Worm (Caenorhabditis elegans) whole organism, L4 larva: ENCODE data around the gene C04E7.3.

Experiments
- T20F7.1 ChIP-seq: fragments of 200-800 bp; sonication (Bioruptor generic); optimal IDR thresholded peaks from 2 replicates; lab custom pipeline; 2018; ENCODE audit warnings: mild to moderate bottlenecking, missing genetic modification characterization, missing compliant biosample characterization
- ZK546.5 ChIP-seq, 2 experiments: sonication (generic microtip); optimal IDR thresholded peaks; 2 replicates each; lab custom pipeline; 2017; ENCODE audit warnings: missing biosample characterization in 2 of 2, missing genetic modification characterization in 2 of 2
- aha-1 ChIP-seq: fragments of 150-350 bp; peaks from one replicate; lab custom pipeline; 2014; ENCODE audit warnings: missing biosample characterization, missing genetic modification characterization
- arid-1 ChIP-seq: fragments of 200-800 bp; sonication (Bioruptor generic); conservative IDR thresholded peaks from 2 replicates; pipeline ENCODE4 v1.3.6; 2022; ENCODE audit warnings: missing genetic modification reagents, missing genetic modification characterization, missing compliant biosample characterization
- ceh-28 ChIP-seq: fragments of 150-350 bp; optimal IDR thresholded peaks from 2 replicates; lab custom pipeline; 2014; ENCODE audit warnings: missing biosample characterization, missing genetic modification reagents, missing genetic modification characterization
- ceh-44 ChIP-seq: fragments of 200-800 bp; sonication (Bioruptor generic); IDR thresholded peaks from 2 replicates; pipeline ENCODE4 v1.3.6; 2022; ENCODE audit warnings: missing genetic modification reagents, missing genetic modification characterization, missing compliant biosample characterization
- ceh-82 ChIP-seq: sonication (generic microtip); optimal IDR thresholded peaks from 2 replicates; lab custom pipeline; 2017; ENCODE audit warnings: missing biosample characterization, missing genetic modification characterization
- ctbp-1 ChIP-seq: fragments of 200-800 bp; sonication (Bioruptor generic); IDR thresholded peaks from 2 replicates; pipeline ENCODE4 v1.3.6; 2022; ENCODE audit warnings: missing genetic modification reagents, missing genetic modification characterization, missing compliant biosample characterization
- daf-16 ChIP-seq, 3 experiments: sonication (generic microtip); optimal IDR thresholded peaks; 2 replicates each; lab custom pipeline; 2016 to 2017; ENCODE audit warnings: missing genetic modification characterization in 3 of 3, missing genetic modification reagents in 3 of 3, mild to moderate bottlenecking in 2 of 3, missing compliant biosample characterization in 2 of 3, missing biosample characterization in 1 of 3, moderate library complexity in 1 of 3
- dmd-6 ChIP-seq: fragments of 200-800 bp; sonication (Bioruptor generic); IDR thresholded peaks from 2 replicates; pipeline ENCODE4 v1.3.6; 2022; ENCODE audit warnings: missing genetic modification reagents, missing genetic modification characterization, missing compliant biosample characterization
- dmd-8 ChIP-seq: fragments of 200-800 bp; sonication (Bioruptor generic); IDR thresholded peaks from 2 replicates; pipeline ENCODE4 v1.3.6; 2022; ENCODE audit warnings: missing genetic modification characterization, missing compliant biosample characterization
- dpl-1 ChIP-seq: fragments of 150-350 bp; optimal IDR thresholded peaks from 2 replicates; lab custom pipeline; 2014; ENCODE audit warnings: missing biosample characterization, missing genetic modification reagents, missing genetic modification characterization
- egl-43 ChIP-seq: fragments of 200-800 bp; sonication (Bioruptor generic); IDR thresholded peaks from 2 replicates; pipeline ENCODE4 v1.3.6; 2022; ENCODE audit warnings: missing genetic modification reagents, missing genetic modification characterization, missing compliant biosample characterization
- hif-1 ChIP-seq, 2 experiments: sonication (generic microtip); optimal IDR thresholded peaks; 2 replicates each; lab custom pipeline; 2016 to 2017; ENCODE audit warnings: missing compliant biosample characterization in 2 of 2, missing genetic modification characterization in 2 of 2, missing genetic modification reagents in 2 of 2, missing genotype in 2 of 2, mild to moderate bottlenecking in 1 of 2
- hlh-11 ChIP-seq: fragments of 200-800 bp; sonication (Bioruptor generic); optimal IDR thresholded peaks from 2 replicates; lab custom pipeline; 2018; ENCODE audit warnings: mild to moderate bottlenecking, missing genetic modification characterization, missing compliant biosample characterization
- hlh-30 ChIP-seq: sonication (generic microtip); optimal IDR thresholded peaks from 2 replicates; lab custom pipeline; 2017; ENCODE audit warnings: antibody characterized with exemption, mild to moderate bottlenecking, missing genetic modification characterization, missing compliant biosample characterization; ENCODE audit not compliant: insufficient read depth
- hmg-1.1 ChIP-seq: fragments of 200-800 bp; sonication (Bioruptor generic); IDR thresholded peaks from 2 replicates; pipeline ENCODE4 v1.3.6; 2022; ENCODE audit warnings: missing genetic modification reagents, missing genetic modification characterization, missing compliant biosample characterization
- lim-7 ChIP-seq: fragments of 200-800 bp; sonication (Bioruptor generic); IDR thresholded peaks from 2 replicates; pipeline ENCODE4 v1.3.6; 2022; ENCODE audit warnings: missing genetic modification characterization, missing compliant biosample characterization
- lsy-2 ChIP-seq, 2 experiments: fragments of 150-350 bp in 1 of 2; sonication (generic microtip) in 1 of 2; optimal IDR thresholded peaks; 2 replicates each; lab custom pipeline; 2014 to 2017; ENCODE audit warnings: missing biosample characterization in 2 of 2, missing genetic modification characterization in 2 of 2
- mep-1 ChIP-seq: fragments of 150-350 bp; sonication (generic microtip); optimal IDR thresholded peaks from 3 replicates; lab custom pipeline; 2014; ENCODE audit warnings: missing biosample characterization, missing genetic modification characterization
- mes-2 ChIP-seq: sonication (generic microtip); optimal IDR thresholded peaks from 2 replicates; lab custom pipeline; 2016; ENCODE audit warnings: missing genotype, mild to moderate bottlenecking, missing genetic modification characterization, missing compliant biosample characterization; ENCODE audit not compliant: poor library complexity, severe bottlenecking
- mxl-3 ChIP-seq: fragments of 200-800 bp; sonication (Bioruptor generic); optimal IDR thresholded peaks from 2 replicates; lab custom pipeline; 2018; ENCODE audit warnings: mild to moderate bottlenecking, missing genetic modification characterization, missing compliant biosample characterization
- nhr-102 ChIP-seq: sonication (generic microtip); optimal IDR thresholded peaks from 2 replicates; lab custom pipeline; 2016; ENCODE audit warnings: mild to moderate bottlenecking, missing genetic modification characterization, moderate library complexity, missing compliant biosample characterization
- nhr-28 ChIP-seq: fragments of 150-350 bp; optimal IDR thresholded peaks from 2 replicates; lab custom pipeline; 2014; ENCODE audit warnings: missing biosample characterization, missing genetic modification characterization
- nhr-76 ChIP-seq: fragments of 150-350 bp; optimal IDR thresholded peaks from 2 replicates; lab custom pipeline; 2014; ENCODE audit warnings: missing biosample characterization, missing genetic modification characterization
- pha-4 ChIP-seq, 2 experiments: fragments of 150-350 bp in 1 of 2; fragments of 200-800 bp in 1 of 2; sonication (Bioruptor generic) in 1 of 2; IDR thresholded peaks in 1 of 2; optimal IDR thresholded peaks in 1 of 2; 2 replicates each; pipeline versions ENCODE4 v1.3.6 to Lab custom; 2014 to 2022; ENCODE audit warnings: missing genetic modification characterization in 2 of 2, missing genetic modification reagents in 2 of 2, missing biosample characterization in 1 of 2, missing compliant biosample characterization in 1 of 2
- set-16 ChIP-seq: fragments of 200-800 bp; sonication (Bioruptor generic); IDR thresholded peaks from 2 replicates; pipeline ENCODE4 v1.3.6; 2022; ENCODE audit warnings: missing genetic modification reagents, missing genetic modification characterization, missing compliant biosample characterization
- spr-3 ChIP-seq: fragments of 200-800 bp; sonication (Bioruptor generic); optimal IDR thresholded peaks from 2 replicates; lab custom pipeline; 2018; ENCODE audit warnings: mild to moderate bottlenecking, missing genetic modification characterization, missing compliant biosample characterization
- tag-97 ChIP-seq: fragments of 200-800 bp; sonication (Bioruptor generic); IDR thresholded peaks from 2 replicates; pipeline ENCODE4 v1.3.6; 2022; ENCODE audit warnings: missing genetic modification characterization, missing compliant biosample characterization
- unc-62 ChIP-seq, 3 experiments: fragments of 150-350 bp in 1 of 3; sonication (generic microtip); optimal IDR thresholded peaks in 2 of 3; peaks in 1 of 3; 1 replicate in 1 of 3; 2 replicates in 2 of 3; lab custom pipeline; 2014 to 2017; ENCODE audit warnings: missing biosample characterization in 3 of 3, missing genetic modification characterization in 3 of 3, missing genetic modification reagents in 3 of 3, missing genotype in 1 of 3
- vab-7 ChIP-seq: fragments of 200-800 bp; sonication (Bioruptor generic); IDR thresholded peaks from 2 replicates; pipeline ENCODE4 v1.3.6; 2022; ENCODE audit warnings: missing genetic modification reagents, missing genetic modification characterization, missing compliant biosample characterization
- ztf-11 ChIP-seq: fragments of 150-350 bp; optimal IDR thresholded peaks from 2 replicates; lab custom pipeline; 2014; ENCODE audit warnings: missing biosample characterization, missing genetic modification characterization

C04E7.3 gene

ce11 chrX:343822-344221 lies 3.2 kb downstream of the C04E7.3 start (continued):
- peak; percentile 28 for TF ChIP-seq mxl-3 (GFP tag; lab: Kevin White, UChicago)

ce11 chrX:334452-334851 lies 12.6 kb downstream of the C04E7.3 start:
- TF ChIP-seq nhr-76 (tag; lab: Kevin White, UChicago) (no peak), hlh-30 (tag; lab: Kevin White, UChicago) (no peak), ZK546.5 (tag; optimal IDR thresholded peaks at IDR 0.05; lab: Kevin White, UChicago) (no peak), unc-62 (GFP tag; optimal IDR thresholded peaks at IDR 0.05 in 1 of 2; lab: Kevin White, UChicago) (peak in 1 of 2 experiments; percentile 52), unc-62 (tag; optimal IDR thresholded peaks at IDR 0.05; lab: Kevin White, UChicago) (no peak), lim-7 (GFP tag; lab: Robert Waterston, UW) (no peak), pha-4 (GFP tag; IDR thresholded peaks at IDR 0.05; lab: Robert Waterston, UW) (no peak), pha-4 (tag; optimal IDR thresholded peaks at IDR 0.05; lab: Kevin White, UChicago) (no peak), vab-7 (no peak), ceh-44 (GFP tag; lab: Robert Waterston, UW) (no peak), aha-1 (tag; lab: Kevin White, UChicago) (peak; percentile 52), hif-1 (tag; optimal IDR thresholded peaks at IDR 0.05; lab: Kevin White, UChicago) (no peak), tag-97 (GFP tag; lab: Robert Waterston, UW) (no peak), ztf-11 (tag; lab: Kevin White, UChicago) (no peak), spr-3 (GFP tag; lab: Kevin White, UChicago) (no peak)
- TF ChIP-seq, all 104 proteins: peak for 2

ce11 chrX:332643-333042 lies 14.4 kb downstream of the C04E7.3 start:
- TF ChIP-seq egl-43 (GFP tag; lab: Robert Waterston, UW) (no peak), unc-62 (GFP tag; optimal IDR thresholded peaks at IDR 0.05 in 1 of 2; lab: Kevin White, UChicago) (peak in 1 of 2 experiments; percentile 91), unc-62 (tag; optimal IDR thresholded peaks at IDR 0.05; lab: Kevin White, UChicago) (no peak)

- TF ChIP-seq arid-1 = 0 out of 2 replicates have a peak, but pooled peaks have one; percentile 29
- TF ChIP-seq, all 104 proteins: peak for 1; not testable (repeated sequence) for 103
These were observed 16.2 kb downstream of the C04E7.3 start for ce11 chrX:330861-331260.

- peak in 1 of 2 experiments; percentile 90 for TF ChIP-seq unc-62 (GFP tag; optimal IDR thresholded peaks at IDR 0.05 in 1 of 2; lab: Kevin White, UChicago)
- no peak for TF ChIP-seq unc-62 (tag; optimal IDR thresholded peaks at IDR 0.05; lab: Kevin White, UChicago)
- no peak for TF ChIP-seq nhr-102 (tag; lab: Kevin White, UChicago)
These were observed 18.3 kb downstream of the C04E7.3 start for ce11 chrX:328736-329135.

- TF ChIP-seq hmg-1.1 (GFP tag; lab: Robert Waterston, UW) (peak; percentile 36; the same call in 1 of the 2 replicates), ceh-28 (tag; lab: Kevin White, UChicago) (peak; percentile 64), hif-1 (tag; optimal IDR thresholded peaks at IDR 0.05; lab: Kevin White, UChicago) (peak in 1 of 2 experiments; percentile 98), nhr-28 (tag; lab: Kevin White, UChicago) (peak; percentile 19), vab-7 (no peak), mep-1 (peak; percentile 44), hlh-30 (tag; lab: Kevin White, UChicago) (peak; percentile 73), T20F7.1 (peak; percentile 58), ctbp-1 (GFP tag; lab: Robert Waterston, UW) (no peak), dpl-1 (peak; percentile 7), set-16 (GFP tag; lab: Robert Waterston, UW) (no peak), dmd-6 (GFP tag; lab: Robert Waterston, UW) (0 out of 2 replicates have a peak, but pooled peaks have one; percentile 17), ceh-82 (no peak), dmd-8 (GFP tag; lab: Robert Waterston, UW) (no peak), mes-2 (tag; lab: Kevin White, UChicago) (peak; percentile 46), daf-16 (GFP tag; optimal IDR thresholded peaks at IDR 0.05; lab: Kevin White, UChicago) (no peak), daf-16 (tag; optimal IDR thresholded peaks at IDR 0.05; lab: Kevin White, UChicago) (peak; percentile 19), arid-1 (no peak), hlh-11 (tag; lab: Kevin White, UChicago) (peak; percentile 36), lsy-2 (tag; optimal IDR thresholded peaks at IDR 0.05; lab: Kevin White, UChicago) (peak in 1 of 2 experiments; percentile 47)
These were observed 21.3 kb downstream of the C04E7.3 start, which contains the start of gene M02E1.1 for ce11 chrX:325597-326161. M02E1.1 (plus strand) TSS chrX:326111.
